Fruit fly (Drosophila melanogaster) whole organism: ENCODE results near the gene CG3123.

Source experiments
- CG8478 ChIP-seq: fragments of >200 bp; optimal IDR thresholded peaks from 2 replicates; lab custom pipeline; 2018; ENCODE audit warnings: inconsistent platforms
- Dll ChIP-seq: fragments of >200 bp; optimal IDR thresholded peaks from 2 replicates; lab custom pipeline; 2017
- EcR ChIP-seq, 2 experiments: fragments of >200 bp; optimal IDR thresholded peaks; 2 replicates each; lab custom pipeline; 2017; ENCODE audit warnings: missing biosample characterization in 2 of 2, missing genetic modification characterization in 2 of 2, missing genetic modification reagents in 2 of 2
- pan ChIP-seq: fragments of >200 bp; optimal IDR thresholded peaks from 2 replicates; lab custom pipeline; 2017
- psq ChIP-seq: fragments of >200 bp; optimal IDR thresholded peaks from 2 replicates; lab custom pipeline; 2017
- usp ChIP-seq: fragments of >200 bp; optimal IDR thresholded peaks from 2 replicates; lab custom pipeline; 2017; ENCODE audit warnings: missing biosample characterization, missing genetic modification characterization, mixed read lengths

The CG3123 gene

dm6 chr2L:2861885-2862620 lies 36.7 kb upstream of the CG3123 start:
- no peak for TF ChIP-seq psq (lab: Kevin White, UChicago)

- TF ChIP-seq usp = no peak
- no peak for TF ChIP-seq Dll (lab: Kevin White, UChicago)
- no peak for TF ChIP-seq pan
- TF ChIP-seq psq (lab: Kevin White, UChicago) = no peak
- TF ChIP-seq CG8478 (lab: Kevin White, UChicago) = no peak
- TF ChIP-seq EcR (GFP tag; optimal IDR thresholded peaks at IDR 0.05; lab: Kevin White, UChicago) = peak in 1 of 2 experiments; percentile 73
Measured at dm6 chr2L:2861140-2861884, 36.0 kb upstream of the CG3123 start.

- TF ChIP-seq EcR (GFP tag; optimal IDR thresholded peaks at IDR 0.05; lab: Kevin White, UChicago) (no peak), pan (no peak), usp (no peak), CG8478 (lab: Kevin White, UChicago) (no peak)
Measured at dm6 chr2L:2857862-2858734, 32.8 kb upstream of the CG3123 start.

dm6 chr2L:2856960-2857584 lies 31.8 kb upstream of the CG3123 start, which contains the start of gene CG2991:
TSS of gene CG2991 (plus strand) at chr2L:2857164.
- TF ChIP-seq usp (no peak), pan (peak; percentile 18)

- TF ChIP-seq pan = no peak
- TF ChIP-seq psq (lab: Kevin White, UChicago) = no peak
- no peak for TF ChIP-seq Dll (lab: Kevin White, UChicago)
- no peak for TF ChIP-seq CG8478 (lab: Kevin White, UChicago)
- TF ChIP-seq EcR (GFP tag; optimal IDR thresholded peaks at IDR 0.05; lab: Kevin White, UChicago) = no peak
- TF ChIP-seq usp = no peak
Measured at dm6 chr2L:2855773-2856615, 30.7 kb upstream of the CG3123 start, which contains the start of the genes CG3104 and RpS21. TSS of gene CG3104 (minus strand) at chr2L:2855778. TSS of gene RpS21 (plus strand) at chr2L:2856070.

- TF ChIP-seq EcR (GFP tag; optimal IDR thresholded peaks at IDR 0.05; lab: Kevin White, UChicago) = no peak
- no peak for TF ChIP-seq psq (lab: Kevin White, UChicago)
- TF ChIP-seq Dll (lab: Kevin White, UChicago) = no peak
- no peak for TF ChIP-seq pan
- TF ChIP-seq usp = no peak
- TF ChIP-seq CG8478 (lab: Kevin White, UChicago) = no peak
Measured at dm6 chr2L:2855204-2855768, 30.0 kb upstream of the CG3123 start.

dm6 chr2L:2851589-2851988 lies 26.3 kb upstream of the CG3123 start:
- TF ChIP-seq psq (lab: Kevin White, UChicago) (no peak), pan (no peak), Dll (lab: Kevin White, UChicago) (no peak), CG8478 (lab: Kevin White, UChicago) (no peak), usp (no peak), EcR (GFP tag; optimal IDR thresholded peaks at IDR 0.05; lab: Kevin White, UChicago) (no peak)

- TF ChIP-seq Dll (lab: Kevin White, UChicago) (no peak), usp (no peak), pan (no peak), CG8478 (lab: Kevin White, UChicago) (no peak), EcR (GFP tag; optimal IDR thresholded peaks at IDR 0.05; lab: Kevin White, UChicago) (no peak), psq (lab: Kevin White, UChicago) (no peak)
Measured at dm6 chr2L:2847112-2847682, 21.9 kb upstream of the CG3123 start, which contains the start of the genes CG3117 and CG2983. TSS of gene CG3117 (minus strand) at chr2L:2847212. TSS of gene CG2983 (plus strand) at chr2L:2847632.

- TF ChIP-seq CG8478 (lab: Kevin White, UChicago) (no peak), pan (no peak), usp (no peak), psq (lab: Kevin White, UChicago) (no peak), Dll (lab: Kevin White, UChicago) (no peak), EcR (GFP tag; optimal IDR thresholded peaks at IDR 0.05; lab: Kevin White, UChicago) (no peak)
Measured at dm6 chr2L:2845634-2846033, 20.3 kb upstream of the CG3123 start, which contains the start of gene CG18557. TSS of gene CG18557 (minus strand) at chr2L:2845734.

- TF ChIP-seq EcR (GFP tag; optimal IDR thresholded peaks at IDR 0.05; lab: Kevin White, UChicago) (no peak), pan (no peak), usp (no peak), psq (lab: Kevin White, UChicago) (no peak), Dll (lab: Kevin White, UChicago) (no peak), CG8478 (lab: Kevin White, UChicago) (no peak)
Measured at dm6 chr2L:2844413-2844812, 19.1 kb upstream of the CG3123 start, which contains the start of gene CG18558. TSS of gene CG18558 (minus strand) at chr2L:2844513.
